Fruit fly (Drosophila melanogaster): ENCODE data around the gene Acbp6.

DNA sequence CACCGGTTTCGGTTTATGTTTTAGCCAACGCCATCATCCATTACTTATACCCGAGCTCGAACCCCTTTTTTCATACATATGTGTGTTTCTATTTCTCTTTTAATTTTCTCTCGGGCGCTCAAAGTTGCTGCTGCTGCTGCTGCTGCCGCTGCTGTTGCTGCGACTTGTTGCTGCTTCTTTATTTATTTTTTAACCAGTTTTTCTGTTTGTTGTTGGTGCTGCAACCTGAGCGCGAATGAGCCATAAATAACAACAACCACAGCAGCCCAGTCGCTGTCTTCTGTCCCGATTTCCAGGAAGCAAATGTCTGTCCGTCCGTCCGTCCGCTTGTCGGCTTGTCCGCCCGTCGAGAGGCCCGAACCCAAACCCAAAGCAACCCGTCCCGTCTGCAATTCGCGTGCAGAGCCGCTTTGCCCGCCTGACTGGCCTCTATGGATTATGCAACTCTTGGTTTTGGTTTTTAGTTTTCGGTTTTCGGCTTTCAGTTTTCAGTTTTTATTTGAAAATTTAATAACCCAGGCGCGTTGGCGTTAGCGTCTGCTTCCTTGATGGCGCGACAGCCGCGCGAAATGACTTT, 9.0 kb downstream of the Acbp6 start:
- TF ChIP-seq CG8478 (optimal IDR thresholded peaks at IDR 0.05) (no peak), CTCF (optimal IDR thresholded peaks at IDR 0.05) (no peak)

All from S2 (cell line).